Worm (Caenorhabditis elegans) whole organism, L2 larva: ENCODE results near the gene F54D5.3.
A peak's percentile ranks its signal among the peaks of the same experiment; 100 is the strongest.
"Not testable (repeated sequence)": the region's sequence is repeated elsewhere in the genome, so short reads cannot be mapped to it uniquely, and the experiment has no call there.

Experiments
- F13H6.1 ChIP-seq: sonication (generic microtip); optimal IDR thresholded peaks from 2 replicates; lab custom pipeline; 2016; ENCODE audit warnings: missing genetic modification characterization, missing compliant biosample characterization
- R02D3.7 ChIP-seq: fragments of 150-350 bp; optimal IDR thresholded peaks from 2 replicates; lab custom pipeline; 2014; ENCODE audit warnings: missing biosample characterization, missing genetic modification characterization
- Y55F3AM.14 ChIP-seq: fragments of 200-800 bp; sonication (Bioruptor generic); optimal IDR thresholded peaks from 2 replicates; lab custom pipeline; 2018; ENCODE audit warnings: mild to moderate bottlenecking, missing genetic modification characterization, missing compliant biosample characterization
- ZK546.5 ChIP-seq: sonication (generic microtip); optimal IDR thresholded peaks from 2 replicates; lab custom pipeline; 2017; ENCODE audit warnings: missing biosample characterization, missing genetic modification characterization
- alr-1 ChIP-seq: fragments of 150-350 bp; optimal IDR thresholded peaks from 2 replicates; lab custom pipeline; 2014; ENCODE audit warnings: missing biosample characterization, missing genetic modification characterization
- aly-2 ChIP-seq: fragments of 150-350 bp; optimal IDR thresholded peaks from 2 replicates; lab custom pipeline; 2014; ENCODE audit warnings: missing biosample characterization, missing genetic modification characterization
- blmp-1 ChIP-seq: sonication (generic microtip); optimal IDR thresholded peaks from 2 replicates; lab custom pipeline; 2017; ENCODE audit warnings: missing genetic modification characterization, mild to moderate bottlenecking, missing compliant biosample characterization, antibody characterized with exemption, moderate library complexity; ENCODE audit not compliant: insufficient read depth
- ceh-16 ChIP-seq: fragments of 150-350 bp; optimal IDR thresholded peaks from 2 replicates; lab custom pipeline; 2014; ENCODE audit warnings: missing biosample characterization, missing genetic modification characterization
- ceh-82 ChIP-seq: fragments of 150-350 bp; optimal IDR thresholded peaks from 2 replicates; lab custom pipeline; 2014; ENCODE audit warnings: missing biosample characterization, missing genetic modification characterization
- crh-2 ChIP-seq: sonication (generic microtip); optimal IDR thresholded peaks from 2 replicates; lab custom pipeline; 2017; ENCODE audit warnings: missing biosample characterization, missing genetic modification characterization
- egl-27 ChIP-seq: sonication (generic microtip); optimal IDR thresholded peaks from 3 replicates; lab custom pipeline; 2017; ENCODE audit warnings: missing biosample characterization, missing genetic modification reagents, missing genetic modification characterization
- elt-1 ChIP-seq: fragments of 150-350 bp; optimal IDR thresholded peaks from 2 replicates; lab custom pipeline; 2014; ENCODE audit warnings: missing biosample characterization, missing genetic modification characterization
- elt-3 ChIP-seq: sonication (generic microtip); optimal IDR thresholded peaks from 2 replicates; lab custom pipeline; 2017; ENCODE audit warnings: missing biosample characterization, missing genetic modification characterization
- fos-1 ChIP-seq: fragments of 150-350 bp; optimal IDR thresholded peaks from 2 replicates; lab custom pipeline; 2014; ENCODE audit warnings: missing biosample characterization, missing genetic modification characterization
- lin-13 ChIP-seq: fragments of 150-350 bp; optimal IDR thresholded peaks from 2 replicates; lab custom pipeline; 2014; ENCODE audit warnings: missing biosample characterization, missing genetic modification reagents, missing genetic modification characterization
- lin-39 ChIP-seq: fragments of 150-350 bp; optimal IDR thresholded peaks from 2 replicates; lab custom pipeline; 2014; ENCODE audit warnings: missing biosample characterization, missing genetic modification reagents, missing genetic modification characterization
- lsy-2 ChIP-seq, 2 experiments: fragments of 150-350 bp in 1 of 2; sonication (generic microtip) in 1 of 2; optimal IDR thresholded peaks; 2 replicates each; lab custom pipeline; 2014 to 2017; ENCODE audit warnings: missing biosample characterization in 2 of 2, missing genetic modification characterization in 2 of 2
- mab-5 ChIP-seq: fragments of 150-350 bp; optimal IDR thresholded peaks from 2 replicates; lab custom pipeline; 2014; ENCODE audit warnings: missing biosample characterization, missing genetic modification characterization
- mbf-1 ChIP-seq: sonication (generic microtip); optimal IDR thresholded peaks from 2 replicates; lab custom pipeline; 2017; ENCODE audit warnings: missing biosample characterization, missing genetic modification characterization
- nhr-10 ChIP-seq: sonication (generic microtip); optimal IDR thresholded peaks from 2 replicates; lab custom pipeline; 2017; ENCODE audit warnings: missing biosample characterization, missing genetic modification characterization
- nhr-11 ChIP-seq: fragments of 150-350 bp; optimal IDR thresholded peaks from 2 replicates; lab custom pipeline; 2014; ENCODE audit warnings: missing biosample characterization, missing genetic modification characterization
- nhr-12 ChIP-seq: fragments of 150-350 bp; optimal IDR thresholded peaks from 2 replicates; lab custom pipeline; 2014; ENCODE audit warnings: missing biosample characterization, missing genetic modification characterization
- nhr-129 ChIP-seq: fragments of 150-350 bp; optimal IDR thresholded peaks from 2 replicates; lab custom pipeline; 2014; ENCODE audit warnings: missing biosample characterization, missing genetic modification characterization
- nhr-23 ChIP-seq: fragments of 150-350 bp; optimal IDR thresholded peaks from 2 replicates; lab custom pipeline; 2014; ENCODE audit warnings: missing biosample characterization, missing genetic modification reagents, missing genetic modification characterization
- nhr-237 ChIP-seq: fragments of 150-350 bp; optimal IDR thresholded peaks from 2 replicates; lab custom pipeline; 2014; ENCODE audit warnings: missing biosample characterization, missing genetic modification characterization
- nhr-25 ChIP-seq: fragments of 150-350 bp; sonication (generic microtip); optimal IDR thresholded peaks from 3 replicates; lab custom pipeline; 2014; ENCODE audit warnings: missing biosample characterization, missing genetic modification characterization
- sem-4 ChIP-seq: fragments of 150-350 bp; optimal IDR thresholded peaks from 2 replicates; lab custom pipeline; 2014; ENCODE audit warnings: missing biosample characterization, missing genetic modification reagents, missing genetic modification characterization
- skn-1 ChIP-seq: sonication (generic microtip); optimal IDR thresholded peaks from 2 replicates; lab custom pipeline; 2017; ENCODE audit warnings: missing biosample characterization, missing genetic modification characterization
- sma-9 ChIP-seq, 2 experiments: fragments of 150-350 bp in 1 of 2; sonication (generic microtip) in 1 of 2; optimal IDR thresholded peaks; 2 replicates each; lab custom pipeline; 2014 to 2016; ENCODE audit warnings: missing genetic modification characterization in 2 of 2, mild to moderate bottlenecking in 1 of 2, missing biosample characterization in 1 of 2, missing compliant biosample characterization in 1 of 2, missing genetic modification reagents in 1 of 2, moderate library complexity in 1 of 2
- unc-55 ChIP-seq: fragments of 150-350 bp; sonication (generic microtip); optimal IDR thresholded peaks from 3 replicates; lab custom pipeline; 2014; ENCODE audit warnings: missing biosample characterization, missing genetic modification reagents, missing genetic modification characterization
- unc-62 ChIP-seq: fragments of 150-350 bp; optimal IDR thresholded peaks from 2 replicates; lab custom pipeline; 2014; ENCODE audit warnings: missing biosample characterization, missing genetic modification reagents, missing genetic modification characterization
- ztf-1 ChIP-seq: fragments of 200-800 bp; sonication (Bioruptor generic); conservative IDR thresholded peaks from 2 replicates; pipeline ENCODE4 v1.3.6; 2022; ENCODE audit warnings: missing genetic modification characterization, missing compliant biosample characterization
- ztf-11 ChIP-seq: sonication (generic microtip); optimal IDR thresholded peaks from 2 replicates; lab custom pipeline; 2017; ENCODE audit warnings: missing biosample characterization, missing genetic modification characterization

The F54D5.3 gene

ce11 chrII:11547254-11547687 is 24.3 kb upstream of the F54D5.3 start, which contains the start of gene F54D5.7 (continued):
- TF ChIP-seq mbf-1 (tag; lab: Kevin White, UChicago) = no peak
- TF ChIP-seq ceh-82 (tag; lab: Kevin White, UChicago) = no peak
- TF ChIP-seq ztf-1 (GFP tag; lab: Robert Waterston, UW) = 0 out of 2 replicates have a peak, but pooled peaks have one; percentile 83
- peak; percentile 97 for TF ChIP-seq crh-2 (tag; lab: Kevin White, UChicago)
- TF ChIP-seq nhr-11 (tag; lab: Kevin White, UChicago) = no peak
- TF ChIP-seq R02D3.7 (tag; lab: Kevin White, UChicago) = no peak
- no peak for TF ChIP-seq unc-55 (GFP tag; lab: Kevin White, UChicago)
- no peak for TF ChIP-seq skn-1 (tag; lab: Kevin White, UChicago)

ce11 chrII:11551981-11552380 is 19.6 kb upstream of the F54D5.3 start, which contains the start of gene dhgd-1:
Gene dhgd-1 (minus strand): TSS chrII:11552081.
- TF ChIP-seq crh-2 (tag; lab: Kevin White, UChicago); nhr-10; elt-3 (tag; lab: Kevin White, UChicago): not testable (repeated sequence)
- TF ChIP-seq, all 48 proteins: peak for 0; not testable (repeated sequence) for 48

ce11 chrII:11555634-11556033 is 16.0 kb upstream of the F54D5.3 start, which contains the start of gene F54D5.24:
Gene F54D5.24 (plus strand): TSS chrII:11555949.
- TF ChIP-seq unc-55 (GFP tag; lab: Kevin White, UChicago) (no peak), blmp-1 (no peak), fos-1 (tag; lab: Kevin White, UChicago) (no peak), lin-13 (no peak), Y55F3AM.14 (GFP tag; lab: Kevin White, UChicago) (no peak), ztf-1 (GFP tag; lab: Robert Waterston, UW) (no peak)

- no peak for TF ChIP-seq aly-2 (tag; lab: Kevin White, UChicago)
- TF ChIP-seq nhr-10 = no peak
- TF ChIP-seq ztf-11 (tag; lab: Kevin White, UChicago) = no peak
- no peak for TF ChIP-seq egl-27
- TF ChIP-seq ceh-16 (tag; lab: Kevin White, UChicago) = no peak
- no peak for TF ChIP-seq blmp-1
- no peak for TF ChIP-seq alr-1 (tag; lab: Kevin White, UChicago)
- no peak for TF ChIP-seq mab-5 (tag; lab: Kevin White, UChicago)
- no peak for TF ChIP-seq fos-1 (tag; lab: Kevin White, UChicago)
- TF ChIP-seq sem-4 (tag; lab: Kevin White, UChicago) = no peak
- TF ChIP-seq ztf-1 (GFP tag; lab: Robert Waterston, UW) = no peak
- no peak for TF ChIP-seq R02D3.7 (tag; lab: Kevin White, UChicago)
- no peak for TF ChIP-seq F13H6.1 (tag; lab: Kevin White, UChicago)
- TF ChIP-seq nhr-237 (tag; lab: Kevin White, UChicago) = no peak
- TF ChIP-seq sma-9 (GFP tag; optimal IDR thresholded peaks at IDR 0.05; lab: Kevin White, UChicago) = no peak
- TF ChIP-seq sma-9 (tag; optimal IDR thresholded peaks at IDR 0.05; lab: Kevin White, UChicago) = no peak
- no peak for TF ChIP-seq unc-62
- no peak for TF ChIP-seq ZK546.5 (tag; lab: Kevin White, UChicago)
- no peak for TF ChIP-seq nhr-23 (tag; lab: Kevin White, UChicago)
- no peak for TF ChIP-seq ceh-82 (tag; lab: Kevin White, UChicago)
- TF ChIP-seq lsy-2 (tag; optimal IDR thresholded peaks at IDR 0.05; lab: Kevin White, UChicago) = no peak
- TF ChIP-seq, all 48 proteins: peak for 0
Observed at ce11 chrII:11556338-11556737, 15.3 kb upstream of the F54D5.3 start, which contains the start of gene F54D5.17. Gene F54D5.17 (plus strand): TSS chrII:11556638.

- TF ChIP-seq sem-4 (tag; lab: Kevin White, UChicago) (no peak), blmp-1 (no peak), nhr-12 (tag; lab: Kevin White, UChicago) (no peak), lin-39 (tag; lab: Kevin White, UChicago) (no peak), nhr-129 (tag; lab: Kevin White, UChicago) (no peak), elt-1 (tag; lab: Kevin White, UChicago) (no peak), nhr-25 (tag; lab: Kevin White, UChicago) (no peak), alr-1 (tag; lab: Kevin White, UChicago) (no peak), mbf-1 (tag; lab: Kevin White, UChicago) (no peak)
Observed at ce11 chrII:11564127-11564526, 7.5 kb upstream of the F54D5.3 start, which contains the start of gene F54D5.15. Gene F54D5.15 (minus strand): TSS chrII:11564227.
